Worm (Caenorhabditis elegans) whole organism, young adult: ENCODE results near the gene set-14.

ENCODE experiments used
- B0019.2 ChIP-seq: fragments of 200-800 bp; sonication (Bioruptor generic); conservative IDR thresholded peaks from 2 replicates; pipeline ENCODE4 v1.3.6; 2022; ENCODE audit warnings: missing genetic modification reagents, missing genetic modification characterization, missing compliant biosample characterization
- B0336.3 ChIP-seq: fragments of 200-800 bp; sonication (Bioruptor generic); IDR thresholded peaks from 2 replicates; pipeline ENCODE4 v1.3.6; 2022; ENCODE audit warnings: missing genetic modification characterization, missing compliant biosample characterization
- C06A6.2 ChIP-seq: fragments of 200-800 bp; sonication (Bioruptor generic); conservative IDR thresholded peaks from 2 replicates; pipeline ENCODE4 v1.3.6; 2022; ENCODE audit warnings: missing genetic modification characterization, missing compliant biosample characterization
- F33H1.4 ChIP-seq: fragments of 200-800 bp; sonication (Bioruptor generic); IDR thresholded peaks from 2 replicates; pipeline ENCODE4 v1.3.6; 2022; ENCODE audit warnings: missing genetic modification reagents, missing genetic modification characterization, missing compliant biosample characterization
- Y53G8AR.9 ChIP-seq: fragments of 200-800 bp; sonication (Bioruptor generic); conservative IDR thresholded peaks from 2 replicates; pipeline ENCODE4 v1.3.6; 2022; ENCODE audit warnings: missing genetic modification reagents, missing genetic modification characterization, missing compliant biosample characterization
- Y56A3A.18 ChIP-seq: fragments of 200-800 bp; sonication (Bioruptor generic); IDR thresholded peaks from 2 replicates; pipeline ENCODE4 v1.3.6; 2022; ENCODE audit warnings: missing genetic modification reagents, missing genetic modification characterization, missing compliant biosample characterization
- atf-7 ChIP-seq: sonication (generic microtip); optimal IDR thresholded peaks from 2 replicates; lab custom pipeline; 2017; ENCODE audit warnings: mild to moderate bottlenecking, missing genetic modification characterization, missing compliant biosample characterization
- attf-3 ChIP-seq: fragments of 200-800 bp; sonication (Bioruptor generic); conservative IDR thresholded peaks from 2 replicates; pipeline ENCODE4 v1.3.6; 2022; ENCODE audit warnings: missing genetic modification reagents, missing genetic modification characterization, missing compliant biosample characterization
- attf-5 ChIP-seq: fragments of 200-800 bp; sonication (Bioruptor generic); optimal IDR thresholded peaks from 2 replicates; lab custom pipeline; 2018; ENCODE audit warnings: mild to moderate bottlenecking, missing genetic modification characterization, missing compliant biosample characterization
- cebp-2 ChIP-seq: fragments of 200-800 bp; sonication (Bioruptor generic); IDR thresholded peaks from 2 replicates; pipeline ENCODE4 v1.3.6; 2022; ENCODE audit warnings: missing genetic modification characterization, missing compliant biosample characterization
- ceh-91 ChIP-seq: fragments of 200-800 bp; sonication (Bioruptor generic); IDR thresholded peaks from 2 replicates; pipeline ENCODE4 v1.3.6; 2022; ENCODE audit warnings: missing genetic modification reagents, missing genetic modification characterization, missing compliant biosample characterization
- chd-7 ChIP-seq: sonication (generic microtip); optimal IDR thresholded peaks from 2 replicates; lab custom pipeline; 2016; ENCODE audit warnings: mild to moderate bottlenecking, missing genetic modification characterization, moderate library complexity, missing compliant biosample characterization
- hlh-12 ChIP-seq: sonication (generic microtip); optimal IDR thresholded peaks from 2 replicates; lab custom pipeline; 2016; ENCODE audit warnings: missing genetic modification characterization, missing compliant biosample characterization
- hrde-1 ChIP-seq: sonication (generic microtip); optimal IDR thresholded peaks from 2 replicates; lab custom pipeline; 2016; ENCODE audit warnings: missing genetic modification characterization, mild to moderate bottlenecking, missing compliant biosample characterization, moderate library complexity, missing genotype, missing genetic modification reagents, borderline replicate concordance
- lin-54 ChIP-seq: fragments of 200-800 bp; sonication (Bioruptor generic); optimal IDR thresholded peaks from 2 replicates; lab custom pipeline; 2018; ENCODE audit warnings: mild to moderate bottlenecking, missing genetic modification characterization, missing compliant biosample characterization
- lsl-1 ChIP-seq: fragments of 200-800 bp; sonication (Bioruptor generic); optimal IDR thresholded peaks from 2 replicates; lab custom pipeline; 2018; ENCODE audit warnings: mild to moderate bottlenecking, missing genetic modification characterization, moderate library complexity, missing compliant biosample characterization
- madf-10 ChIP-seq: sonication (generic microtip); optimal IDR thresholded peaks from 2 replicates; lab custom pipeline; 2016; ENCODE audit warnings: mild to moderate bottlenecking, missing genetic modification characterization, missing compliant biosample characterization
- madf-3 ChIP-seq: fragments of 200-800 bp; sonication (Bioruptor generic); IDR thresholded peaks from 2 replicates; pipeline ENCODE4 v1.3.6; 2022; ENCODE audit warnings: missing genetic modification reagents, missing genetic modification characterization, missing compliant biosample characterization
- madf-6 ChIP-seq: fragments of 200-800 bp; sonication (Bioruptor generic); IDR thresholded peaks from 2 replicates; pipeline ENCODE4 v1.3.6; 2022; ENCODE audit warnings: missing genetic modification reagents, missing genetic modification characterization, missing compliant biosample characterization
- madf-8 ChIP-seq: fragments of 200-800 bp; sonication (Bioruptor generic); conservative IDR thresholded peaks from 2 replicates; pipeline ENCODE4 v1.3.6; 2022; ENCODE audit warnings: missing genetic modification reagents, missing genetic modification characterization, missing compliant biosample characterization
- mel-28 ChIP-seq: sonication (generic microtip); optimal IDR thresholded peaks from 2 replicates; lab custom pipeline; 2016; ENCODE audit warnings: borderline replicate concordance, mild to moderate bottlenecking, missing genetic modification characterization, missing compliant biosample characterization
- mes-4 ChIP-seq: sonication (generic microtip); optimal IDR thresholded peaks from 2 replicates; lab custom pipeline; 2016; ENCODE audit warnings: missing genotype, missing genetic modification characterization, missing compliant biosample characterization
- nfyb-1 ChIP-seq: fragments of 200-800 bp; sonication (Bioruptor generic); IDR thresholded peaks from 2 replicates; pipeline ENCODE4 v1.3.6; 2022; ENCODE audit warnings: missing genetic modification reagents, missing genetic modification characterization, missing compliant biosample characterization
- nhr-120 ChIP-seq: fragments of 200-800 bp; sonication (Bioruptor generic); IDR thresholded peaks from 2 replicates; pipeline ENCODE4 v1.3.6; 2022; ENCODE audit warnings: missing genetic modification characterization, missing compliant biosample characterization
- pbrm-1 ChIP-seq: fragments of 200-800 bp; sonication (Bioruptor generic); IDR thresholded peaks from 2 replicates; pipeline ENCODE4 v1.3.6; 2022; ENCODE audit warnings: missing genetic modification reagents, missing genetic modification characterization, missing compliant biosample characterization
- pha-4 ChIP-seq: fragments of 150-350 bp; sonication (generic microtip); optimal IDR thresholded peaks from 2 replicates; lab custom pipeline; 2014; ENCODE audit warnings: missing biosample characterization, missing genetic modification reagents, missing genetic modification characterization
- repo-1 ChIP-seq: sonication (generic microtip); optimal IDR thresholded peaks from 2 replicates; lab custom pipeline; 2017; ENCODE audit warnings: mild to moderate bottlenecking, missing genetic modification characterization, missing compliant biosample characterization
- snpc-1.1 ChIP-seq: sonication (generic microtip); optimal IDR thresholded peaks from 2 replicates; lab custom pipeline; 2017; ENCODE audit warnings: missing genetic modification characterization, mild to moderate bottlenecking, missing compliant biosample characterization, antibody characterized with exemption, moderate library complexity, missing genotype, missing genetic modification reagents; ENCODE audit not compliant: insufficient read depth
- snpc-1.3 ChIP-seq: sonication (generic microtip); optimal IDR thresholded peaks from 2 replicates; lab custom pipeline; 2017; ENCODE audit warnings: missing genetic modification characterization, mild to moderate bottlenecking, missing compliant biosample characterization, antibody characterized with exemption, moderate library complexity, missing genotype, missing genetic modification reagents; ENCODE audit not compliant: insufficient read depth
- snpc-4 ChIP-seq, 5 experiments: fragments of 150-350 bp in 1 of 5; sonication (generic microtip) in 4 of 5; optimal IDR thresholded peaks; 2 replicates each; lab custom pipeline; 2014 to 2018; ENCODE audit warnings: missing genetic modification characterization in 5 of 5, missing biosample characterization in 3 of 5, antibody characterized with exemption in 2 of 5, mild to moderate bottlenecking in 2 of 5, missing compliant biosample characterization in 2 of 5, missing genotype in 2 of 5, moderate library complexity in 2 of 5, missing genetic modification reagents in 1 of 5
- tbp1 ChIP-seq: fragments of 200-800 bp; sonication (Bioruptor generic); optimal IDR thresholded peaks from 2 replicates; lab custom pipeline; 2018; ENCODE audit warnings: mild to moderate bottlenecking, missing genetic modification characterization, missing compliant biosample characterization
- xnd-1 ChIP-seq: sonication (generic microtip); optimal IDR thresholded peaks from 2 replicates; lab custom pipeline; 2016; ENCODE audit warnings: missing genotype, missing genetic modification reagents, missing genetic modification characterization, missing compliant biosample characterization
- zfh-2 ChIP-seq: fragments of 200-800 bp; sonication (Bioruptor generic); conservative IDR thresholded peaks from 2 replicates; pipeline ENCODE4 v1.3.6; 2022; ENCODE audit warnings: missing genetic modification reagents, missing genetic modification characterization, missing compliant biosample characterization
- ztf-25 ChIP-seq: fragments of 200-800 bp; sonication (Bioruptor generic); IDR thresholded peaks from 2 replicates; pipeline ENCODE4 v1.3.6; 2022; ENCODE audit warnings: missing genetic modification reagents, missing genetic modification characterization, missing compliant biosample characterization

Gene set-14

DNA sequence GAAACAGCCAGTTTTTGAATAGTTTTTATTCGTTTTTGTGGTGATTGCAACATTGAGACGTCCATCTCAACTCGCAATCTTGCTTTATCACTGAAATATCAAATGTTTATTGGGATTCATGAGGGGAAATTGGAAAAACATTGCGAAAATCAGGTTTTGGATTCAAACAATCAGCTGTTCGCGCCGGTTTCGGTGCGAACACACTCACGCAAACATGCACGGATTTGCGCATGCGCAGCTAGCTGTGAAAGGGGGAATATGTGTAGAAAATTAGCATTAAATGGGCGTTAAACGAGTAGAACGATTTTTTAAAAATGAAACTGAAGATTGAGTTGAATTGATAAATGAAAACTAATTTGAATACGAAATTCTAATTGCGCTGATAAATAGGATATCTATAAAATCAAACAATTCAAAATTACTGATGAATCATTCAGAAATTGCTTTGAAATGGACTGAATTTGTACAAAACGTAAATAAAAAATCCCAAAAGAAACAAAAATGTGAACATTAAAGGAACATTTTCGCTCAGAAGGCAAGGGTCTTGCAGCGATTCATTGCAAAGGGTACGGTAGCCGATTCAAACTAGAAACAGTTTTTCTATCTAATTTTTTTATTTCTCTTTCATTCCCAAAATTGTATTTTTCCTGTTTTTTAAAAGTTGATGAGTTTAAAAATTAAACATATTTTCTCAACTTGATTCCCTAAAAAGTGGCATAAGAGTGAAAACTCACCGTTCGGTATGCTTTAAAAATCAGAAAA lies 12.7 kb downstream of the set-14 start, which contains the start of gene ect-2 (continued):
- TF ChIP-seq mes-4 (tag; lab: Kevin White, UChicago) = no peak
- no peak for TF ChIP-seq nfyb-1 (GFP tag; lab: Robert Waterston, UW)
- TF ChIP-seq atf-7 (tag; lab: Kevin White, UChicago) = no peak
- TF ChIP-seq C06A6.2 (GFP tag; lab: Robert Waterston, UW) = no peak
- TF ChIP-seq xnd-1 (tag; lab: Kevin White, UChicago) = peak; percentile 73
- peak; percentile 92 for TF ChIP-seq madf-6 (GFP tag; lab: Robert Waterston, UW)
- TF ChIP-seq lsl-1 (GFP tag; lab: Kevin White, UChicago) = peak; percentile 93
- TF ChIP-seq ztf-25 = no peak
- TF ChIP-seq B0019.2 = no peak
- TF ChIP-seq madf-3 = no peak
- TF ChIP-seq snpc-1.3 (tag; lab: Kevin White, UChicago) = no peak
- no peak for TF ChIP-seq repo-1
- no peak for TF ChIP-seq snpc-4 (GFP tag; optimal IDR thresholded peaks at IDR 0.05; lab: Kevin White, UChicago)
- TF ChIP-seq snpc-4 (tag; optimal IDR thresholded peaks at IDR 0.05; lab: Kevin White, UChicago) = no peak
- peak; percentile 77 for TF ChIP-seq madf-8
- TF ChIP-seq mel-28 (tag; lab: Kevin White, UChicago) = no peak
- TF ChIP-seq chd-7 (tag; lab: Kevin White, UChicago) = no peak
- 0 out of 2 replicates have a peak, but pooled peaks have one; percentile 34 for TF ChIP-seq ceh-91 (GFP tag; lab: Robert Waterston, UW)
- TF ChIP-seq cebp-2 (GFP tag; lab: Robert Waterston, UW) = no peak
- TF ChIP-seq B0336.3 (GFP tag; lab: Robert Waterston, UW) = no peak
- TF ChIP-seq hrde-1 (tag; lab: Kevin White, UChicago) = no peak
- TF ChIP-seq Y53G8AR.9 = no peak
- no peak for TF ChIP-seq madf-10
- no peak for TF ChIP-seq lin-54 (GFP tag; lab: Kevin White, UChicago)

DNA sequence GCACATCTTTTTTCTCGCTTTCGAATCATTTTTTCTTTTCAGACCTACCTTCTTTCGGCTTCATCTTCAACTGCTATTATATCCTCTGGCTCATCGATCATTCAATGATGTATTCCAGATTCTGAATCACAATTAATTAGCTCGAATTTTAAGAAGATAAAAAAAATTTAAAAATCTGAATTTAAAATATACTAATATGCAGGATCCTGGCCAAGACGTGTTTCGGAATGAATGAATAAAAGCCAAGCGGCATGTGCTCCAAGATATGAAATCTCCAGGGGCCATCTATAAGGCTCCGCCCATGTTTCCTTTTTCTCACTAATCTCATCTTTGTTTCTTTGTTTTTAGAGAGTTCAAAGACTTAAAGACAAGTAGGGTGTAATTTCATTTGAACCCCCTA lies 18.1 kb downstream of the set-14 start, which contains the start of gene mpz-1:
mpz-1 (minus strand) TSS at position 101 of the 400 bp plus-strand sequence.
- TF ChIP-seq attf-3 (GFP tag; lab: Robert Waterston, UW) (no peak), attf-5 (GFP tag; lab: Kevin White, UChicago) (no peak), xnd-1 (tag; lab: Kevin White, UChicago) (peak; percentile 9), hrde-1 (tag; lab: Kevin White, UChicago) (peak; percentile 51)

DNA sequence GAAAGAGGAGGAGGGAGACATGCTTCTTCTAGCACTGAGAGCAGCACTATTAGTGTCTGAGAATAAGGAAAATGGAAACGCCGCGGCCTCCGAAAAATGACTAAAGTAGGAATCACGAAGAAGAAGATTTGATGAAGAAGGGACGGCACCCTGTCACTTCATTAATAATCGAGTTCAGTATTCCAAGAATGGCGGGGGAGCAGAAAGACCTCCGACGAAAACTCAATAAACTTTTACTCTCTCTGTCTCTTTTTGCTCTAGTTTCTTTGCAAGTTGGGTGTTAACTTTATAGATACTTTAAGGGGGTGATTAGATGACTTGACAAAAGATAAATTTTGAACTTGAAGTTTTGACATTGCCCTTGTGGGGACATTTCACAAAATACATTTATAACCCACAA lies 26.8 kb downstream of the set-14 start:
- TF ChIP-seq zfh-2 (GFP tag; lab: Robert Waterston, UW) (peak; percentile 48; the same call in 1 of the 2 replicates), pha-4 (tag; lab: Kevin White, UChicago) (no peak)

DNA sequence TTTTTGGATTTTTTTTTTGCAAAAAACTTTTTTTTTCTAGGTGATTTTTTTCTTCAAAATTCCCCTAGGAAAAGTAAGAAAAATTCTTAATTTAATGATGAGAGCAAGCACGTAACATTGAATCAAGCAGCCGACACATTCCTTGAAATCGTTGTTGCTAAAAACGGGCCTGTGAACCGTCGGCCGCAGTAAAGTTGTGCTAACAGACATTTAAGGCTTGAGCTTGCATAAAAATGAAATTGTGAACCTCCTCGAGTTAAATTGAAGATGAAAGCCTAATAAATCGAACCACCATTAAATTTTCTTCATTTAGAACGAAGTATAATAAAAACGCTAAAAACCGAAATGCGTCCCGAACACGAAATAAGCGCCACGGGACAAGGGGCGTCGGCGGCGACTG lies 28.1 kb downstream of the set-14 start:
- TF ChIP-seq hlh-12 (tag; lab: Kevin White, UChicago) (no peak), tbp1 (GFP tag; lab: Kevin White, UChicago) (no peak), F33H1.4 (GFP tag; lab: Robert Waterston, UW) (no peak), nhr-120 (no peak), snpc-1.1 (tag; lab: Kevin White, UChicago) (peak; percentile 65), snpc-4 (GFP tag; optimal IDR thresholded peaks at IDR 0.05; lab: Kevin White, UChicago) (no peak), snpc-4 (tag; optimal IDR thresholded peaks at IDR 0.05; lab: Kevin White, UChicago) (peak in 2 of 4 experiments; percentile 29 to 57), Y56A3A.18 (GFP tag; lab: Robert Waterston, UW) (no peak), pbrm-1 (GFP tag; lab: Robert Waterston, UW) (no peak), pha-4 (tag; lab: Kevin White, UChicago) (no peak)
